Worm (Caenorhabditis elegans): ENCODE results near the gene nlp-78.

Gene nlp-78

ce11 chrII:9176523-9176922 lies 40.5 kb downstream of the nlp-78 start:
- TF ChIP-seq efl-1 (optimal IDR thresholded peaks at IDR 0.05) (no peak), efl-1 (GFP tag; optimal IDR thresholded peaks at IDR 0.05 in 1 of 2) (peak in 1 of 2 experiments; percentile 68), aha-1 (tag; optimal IDR thresholded peaks at IDR 0.05) (no peak), isw-1 (GFP tag; IDR thresholded peaks at IDR 0.05) (no peak)

DNA sequence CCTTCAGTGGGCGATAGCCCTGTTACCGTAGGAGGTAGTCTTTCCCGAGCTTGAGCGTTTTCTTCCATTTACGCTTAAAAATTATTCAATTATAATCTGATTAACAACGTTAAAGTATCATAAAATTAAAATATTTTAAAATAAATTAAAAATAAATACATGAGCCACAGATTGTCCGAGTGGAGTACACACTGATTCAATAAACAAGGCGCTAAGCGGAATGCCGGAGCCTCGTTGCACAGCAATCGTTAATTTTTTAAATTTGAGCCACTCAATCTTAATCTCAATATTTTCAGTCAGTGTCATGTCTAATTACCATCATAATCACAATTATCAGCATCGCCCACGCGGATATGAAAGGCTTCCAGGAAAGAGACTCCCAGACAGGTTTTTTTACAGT lies 41.1 kb downstream of the nlp-78 start, which contains the start of the genes sec-5 and pir-1:
Gene sec-5 (minus strand): TSS at position 73 of the 400 bp plus-strand sequence.
Gene pir-1 (plus strand): TSS at position 221 of the 400 bp plus-strand sequence.
- peak; percentile 17 to 38 (median 31) for TF ChIP-seq ceh-82 (tag; optimal IDR thresholded peaks at IDR 0.05)
- TF ChIP-seq hlh-17 (GFP tag; optimal IDR thresholded peaks at IDR 0.05; ENCODE audit: borderline replicate concordance), result no peak
- no peak for TF ChIP-seq snpc-4 (tag; optimal IDR thresholded peaks at IDR 0.05)
- no peak for TF ChIP-seq efl-3 (GFP tag; optimal IDR thresholded peaks at IDR 0.05)
- TF ChIP-seq pax-3 (tag; optimal IDR thresholded peaks at IDR 0.05), result no peak
- no peak for TF ChIP-seq hpl-2 (GFP tag; optimal IDR thresholded peaks at IDR 0.05)
- TF ChIP-seq ceh-63 (GFP tag; optimal IDR thresholded peaks at IDR 0.05), result no peak
- TF ChIP-seq unc-30 (tag; optimal IDR thresholded peaks at IDR 0.05), result no peak
- TF ChIP-seq hlh-4 (tag; optimal IDR thresholded peaks at IDR 0.05), result no peak
- TF ChIP-seq blmp-1 (tag; optimal IDR thresholded peaks at IDR 0.05), result peak; percentile 30
- TF ChIP-seq nhr-28 (tag; optimal IDR thresholded peaks at IDR 0.05), result no peak
- peak; percentile 32 for TF ChIP-seq unc-86 (tag; optimal IDR thresholded peaks at IDR 0.05)
- no peak for TF ChIP-seq ceh-8 (GFP tag; optimal IDR thresholded peaks at IDR 0.05)
- peak; percentile 43 to 59 for TF ChIP-seq efl-1 (optimal IDR thresholded peaks at IDR 0.05)
- TF ChIP-seq efl-1 (GFP tag; optimal IDR thresholded peaks at IDR 0.05 in 1 of 2), result peak; percentile 63 to 66
- TF ChIP-seq fos-1 (tag; optimal IDR thresholded peaks at IDR 0.05), result no peak
- peak in 1 of 3 experiments; percentile 53 for TF ChIP-seq dpl-1 (GFP tag; optimal IDR thresholded peaks at IDR 0.05)
- TF ChIP-seq ztf-4 (tag; optimal IDR thresholded peaks at IDR 0.05), result no peak
- TF ChIP-seq mep-1 (tag; optimal IDR thresholded peaks at IDR 0.05), result peak; percentile 71
- TF ChIP-seq snu-23 (GFP tag; optimal IDR thresholded peaks at IDR 0.05), result peak; percentile 56
- no peak for TF ChIP-seq elt-2 (tag; optimal IDR thresholded peaks at IDR 0.05)
- TF ChIP-seq irx-1 (tag; optimal IDR thresholded peaks at IDR 0.05), result peak; percentile 41
- peak; percentile 20 for TF ChIP-seq C16A3.4 (tag; optimal IDR thresholded peaks at IDR 0.05)
- TF ChIP-seq pag-3 (tag; optimal IDR thresholded peaks at IDR 0.05; ENCODE audit: borderline replicate concordance, insufficient read depth), result no peak
- TF ChIP-seq fkh-10 (GFP tag; optimal IDR thresholded peaks at IDR 0.05), result no peak
- peak; percentile 42 for TF ChIP-seq swsn-7 (tag; optimal IDR thresholded peaks at IDR 0.05)
- peak; percentile 54 for TF ChIP-seq nhr-47 (tag; optimal IDR thresholded peaks at IDR 0.05)
- TF ChIP-seq zag-1 (tag; optimal IDR thresholded peaks at IDR 0.05), result no peak
- TF ChIP-seq unc-98 (GFP tag; IDR thresholded peaks at IDR 0.05), result no peak
- TF ChIP-seq C34B4.2 (tag; optimal IDR thresholded peaks at IDR 0.05), result no peak
- no peak for TF ChIP-seq ets-5 (GFP tag; IDR thresholded peaks at IDR 0.05)
- TF ChIP-seq xbp-1 (tag; optimal IDR thresholded peaks at IDR 0.05), result peak; percentile 48
- TF ChIP-seq elt-3 (tag; optimal IDR thresholded peaks at IDR 0.05), result peak in 1 of 6 experiments; percentile 57
- no peak for TF ChIP-seq unc-62 (GFP tag; optimal IDR thresholded peaks at IDR 0.05)
- TF ChIP-seq fkh-8 (tag; optimal IDR thresholded peaks at IDR 0.05), result no peak
- no peak for TF ChIP-seq nhr-12 (tag; optimal IDR thresholded peaks at IDR 0.05)
- peak; percentile 56 to 60 for TF ChIP-seq lin-35 (GFP tag; optimal IDR thresholded peaks at IDR 0.05)
- TF ChIP-seq tbx-2 (tag; optimal IDR thresholded peaks at IDR 0.05), result peak; percentile 37
- TF ChIP-seq ama-1 (optimal IDR thresholded peaks at IDR 0.05), result no peak
- peak; percentile 63 for TF ChIP-seq nhr-71 (tag; optimal IDR thresholded peaks at IDR 0.05)
- TF ChIP-seq lsy-2 (tag; optimal IDR thresholded peaks at IDR 0.05), result peak; percentile 65 to 74
- TF ChIP-seq grh-1 (GFP tag; IDR thresholded peaks at IDR 0.05), result no peak
- TF ChIP-seq mdl-1 (tag; optimal IDR thresholded peaks at IDR 0.05), result no peak
- TF ChIP-seq nhr-90 (tag; optimal IDR thresholded peaks at IDR 0.05; ENCODE audit: poor library complexity), result peak; percentile 48
- TF ChIP-seq sup-37 (GFP tag; optimal IDR thresholded peaks at IDR 0.05), result no peak
- TF ChIP-seq C04F5.9 (tag; optimal IDR thresholded peaks at IDR 0.05), result peak; percentile 42
- TF ChIP-seq lin-15B (tag; optimal IDR thresholded peaks at IDR 0.05), result peak; percentile 39
- peak; percentile 59 for TF ChIP-seq lin-14 (GFP tag; optimal IDR thresholded peaks at IDR 0.05)
- TF ChIP-seq nhr-20 (tag; optimal IDR thresholded peaks at IDR 0.05), result peak; percentile 45
- TF ChIP-seq isw-1 (GFP tag; IDR thresholded peaks at IDR 0.05), result peak; percentile 28
